Fruit fly (Drosophila melanogaster): ENCODE results near the gene msk.

msk gene

dm6 chr3L:8137448-8137906 is 21.5 kb downstream of the msk start, which contains the start of the genes Setx and mus301 (continued):
- TF ChIP-seq HLHmδ (GFP tag; optimal IDR thresholded peaks at IDR 0.05) (no peak), vfl (GFP tag; optimal IDR thresholded peaks at IDR 0.05) (peak; percentile 90), CG4282 (GFP tag; optimal IDR thresholded peaks at IDR 0.05) (peak; percentile 83), pnt (GFP tag; optimal IDR thresholded peaks at IDR 0.05) (peak; percentile 76), Dp (GFP tag; optimal IDR thresholded peaks at IDR 0.05) (peak; percentile 85), CG4424 (GFP tag; optimal IDR thresholded peaks at IDR 0.05) (peak; percentile 85), CG43689 (GFP tag; IDR thresholded peaks at IDR 0.05) (no peak), CG15269 (tag; optimal IDR thresholded peaks at IDR 0.05) (no peak), CG30431 (GFP tag; optimal IDR thresholded peaks at IDR 0.05) (peak; percentile 29), CG17359 (tag; optimal IDR thresholded peaks at IDR 0.05) (no peak), dan (GFP tag; IDR thresholded peaks at IDR 0.05) (no peak; the same call in 1 of the 2 replicates), CG2678 (tag; optimal IDR thresholded peaks at IDR 0.05) (no peak), Trl (optimal IDR thresholded peaks at IDR 0.05) (no peak), Trl (GFP tag; optimal IDR thresholded peaks at IDR 0.05) (peak; percentile 89), usp (GFP tag; optimal IDR thresholded peaks at IDR 0.05) (no peak), CG13894 (tag; optimal IDR thresholded peaks at IDR 0.05) (no peak), CG2712 (tag; optimal IDR thresholded peaks at IDR 0.05) (peak; percentile 82), Med (GFP tag) (peak; percentile 97), Tbp (GFP tag; optimal IDR thresholded peaks at IDR 0.05) (no peak), luna (GFP tag; optimal IDR thresholded peaks at IDR 0.05) (peak; percentile 73), Hmr (GFP tag; optimal IDR thresholded peaks at IDR 0.05) (peak; percentile 92), HLH3B (GFP tag; IDR thresholded peaks at IDR 0.05) (peak; percentile 55), ATbp (GFP tag; optimal IDR thresholded peaks at IDR 0.05) (peak; percentile 30), CG10274 (GFP tag; optimal IDR thresholded peaks at IDR 0.05) (peak; percentile 9), CG17385 (GFP tag; optimal IDR thresholded peaks at IDR 0.05) (peak; percentile 66), Dbx (GFP tag; IDR thresholded peaks at IDR 0.05) (peak; percentile 88), Stat92E (GFP tag; optimal IDR thresholded peaks at IDR 0.05) (peak in 1 of 3 experiments; percentile 19), CG11723 (GFP tag; optimal IDR thresholded peaks at IDR 0.05) (peak; percentile 64), CTCF (GFP tag; optimal IDR thresholded peaks at IDR 0.05) (peak; percentile 58), CG18476 (GFP tag; optimal IDR thresholded peaks at IDR 0.05) (peak; percentile 82), CG11456 (GFP tag; IDR thresholded peaks at IDR 0.05) (peak; percentile 87), CG7556 (GFP tag; optimal IDR thresholded peaks at IDR 0.05) (peak; percentile 75), hth (optimal IDR thresholded peaks at IDR 0.05) (no peak), CG17186 (GFP tag; optimal IDR thresholded peaks at IDR 0.05) (peak; percentile 77), chif (GFP tag; optimal IDR thresholded peaks at IDR 0.05) (peak; percentile 61 to 86), CG6765 (GFP tag; optimal IDR thresholded peaks at IDR 0.05) (no peak), pho (GFP tag; optimal IDR thresholded peaks at IDR 0.05) (peak; percentile 88), CG18011 (GFP tag; optimal IDR thresholded peaks at IDR 0.05) (peak; percentile 76), CG32767 (GFP tag; IDR thresholded peaks at IDR 0.05) (no peak), h (optimal IDR thresholded peaks at IDR 0.05) (no peak), sens-2 (GFP tag; IDR thresholded peaks at IDR 0.05) (no peak; the same call in 1 of the 2 replicates), sim (GFP tag; IDR thresholded peaks at IDR 0.05) (no peak), maf-S (GFP tag; optimal IDR thresholded peaks at IDR 0.05) (peak; percentile 79), CG1603 (tag; optimal IDR thresholded peaks at IDR 0.05) (peak; percentile 63), org-1 (GFP tag; optimal IDR thresholded peaks at IDR 0.05) (peak; percentile 5), CG7963 (GFP tag; IDR thresholded peaks at IDR 0.05; ENCODE audit: partially characterized antibody) (no peak), hb (GFP tag; IDR thresholded peaks at IDR 0.05; ENCODE audit: partially characterized antibody) (no peak), CG12391 (tag; optimal IDR thresholded peaks at IDR 0.05) (peak; percentile 82), CG6689 (GFP tag; IDR thresholded peaks at IDR 0.05) (peak; percentile 58; the same call in 1 of the 2 replicates), CG9876 (GFP tag; optimal IDR thresholded peaks at IDR 0.05) (peak; percentile 81), CG30403 (GFP tag; optimal IDR thresholded peaks at IDR 0.05) (peak; percentile 91), CrebB (tag; optimal IDR thresholded peaks at IDR 0.05) (peak; percentile 10)

Measured in whole organism, embryonic.